Worm (Caenorhabditis elegans): ENCODE results near the gene scl-6.

scl-6 gene

ce11 chrIV:13080861-13081260 is 12.3 kb downstream of the scl-6 start:
- TF ChIP-seq rpc-1 (optimal IDR thresholded peaks at IDR 0.05), result no peak
- TF ChIP-seq rpc-1 (tag; optimal IDR thresholded peaks at IDR 0.05), result no peak
- TF ChIP-seq F57A8.1 (GFP tag; optimal IDR thresholded peaks at IDR 0.05), result no peak
- 0 out of 2 replicates have a peak, but pooled peaks have one; percentile 6 for TF ChIP-seq madf-6 (GFP tag; IDR thresholded peaks at IDR 0.05)
- no peak for TF ChIP-seq ztf-6 (GFP tag; IDR thresholded peaks at IDR 0.05)
- no peak for TF ChIP-seq gei-17 (GFP tag; optimal IDR thresholded peaks at IDR 0.05)
- no peak for TF ChIP-seq F33H1.4 (GFP tag; IDR thresholded peaks at IDR 0.05)
- peak; percentile 40 for TF ChIP-seq repo-1 (tag; optimal IDR thresholded peaks at IDR 0.05)
- TF ChIP-seq ama-1 (optimal IDR thresholded peaks at IDR 0.05), result peak; percentile 31
- TF ChIP-seq ama-1 (GFP tag; optimal IDR thresholded peaks at IDR 0.05), result no peak
- no peak for TF ChIP-seq mel-28 (tag; optimal IDR thresholded peaks at IDR 0.05; ENCODE audit: borderline replicate concordance)
- no peak for TF ChIP-seq aptf-3 (GFP tag; IDR thresholded peaks at IDR 0.05)
- TF ChIP-seq hmg-20 (GFP tag; IDR thresholded peaks at IDR 0.05), result no peak

ce11 chrIV:13082106-13082505 is 13.6 kb downstream of the scl-6 start:
- TF ChIP-seq B0035.1 (tag; optimal IDR thresholded peaks at IDR 0.05) (no peak), ama-1 (optimal IDR thresholded peaks at IDR 0.05) (peak; percentile 81), ama-1 (GFP tag; optimal IDR thresholded peaks at IDR 0.05) (no peak), K11D2.4 (GFP tag; IDR thresholded peaks at IDR 0.05) (0 out of 2 replicates have a peak, but pooled peaks have one; percentile 56), Y53G8AR.9 (GFP tag; conservative IDR thresholded peaks at IDR 0.05) (no peak), F49E8.2 (tag; optimal IDR thresholded peaks at IDR 0.05; ENCODE audit: insufficient read depth) (no peak), mcd-1 (GFP tag; IDR thresholded peaks at IDR 0.05) (peak; percentile 28; the same call in 1 of the 2 replicates), unc-62 (GFP tag; optimal IDR thresholded peaks at IDR 0.05) (no peak), zfh-2 (GFP tag; conservative IDR thresholded peaks at IDR 0.05) (no peak), pbrm-1 (GFP tag; IDR thresholded peaks at IDR 0.05) (no peak), ztf-26 (tag; optimal IDR thresholded peaks at IDR 0.05) (peak; percentile 27), lin-26 (GFP tag; IDR thresholded peaks at IDR 0.05) (peak; percentile 60; the same call in 1 of the 2 replicates), egl-44 (GFP tag; IDR thresholded peaks at IDR 0.05) (no peak), madf-8 (GFP tag; conservative IDR thresholded peaks at IDR 0.05) (no peak), zim-3 (tag; optimal IDR thresholded peaks at IDR 0.05) (no peak), lin-35 (GFP tag; optimal IDR thresholded peaks at IDR 0.05) (no peak), Y53F4B.3 (GFP tag; IDR thresholded peaks at IDR 0.05) (no peak), ceh-27 (GFP tag; optimal IDR thresholded peaks at IDR 0.05) (peak; percentile 19), atf-7 (tag; optimal IDR thresholded peaks at IDR 0.05) (no peak)

ce11 chrIV:13082836-13083763 is 14.5 kb downstream of the scl-6 start:
- TF ChIP-seq ets-4 (GFP tag; optimal IDR thresholded peaks at IDR 0.05), result no peak
- peak; percentile 4 for TF ChIP-seq F10E7.11 (tag; optimal IDR thresholded peaks at IDR 0.05)
- no peak for TF ChIP-seq cebp-1 (GFP tag; IDR thresholded peaks at IDR 0.05)
- TF ChIP-seq cebp-1 (tag; optimal IDR thresholded peaks at IDR 0.05), result peak; percentile 25
- no peak for TF ChIP-seq fkh-3 (tag; optimal IDR thresholded peaks at IDR 0.05)
- TF ChIP-seq ceh-40 (GFP tag; IDR thresholded peaks at IDR 0.05), result 0 out of 2 replicates have a peak, but pooled peaks have one; percentile 1
- TF ChIP-seq mcd-1 (GFP tag; IDR thresholded peaks at IDR 0.05), result 0 out of 2 replicates have a peak, but pooled peaks have one; percentile 20
- TF ChIP-seq lin-40 (tag; optimal IDR thresholded peaks at IDR 0.05), result peak; percentile 36
- TF ChIP-seq lin-35 (GFP tag; optimal IDR thresholded peaks at IDR 0.05), result peak in 1 of 3 experiments; percentile 50
- no peak for TF ChIP-seq Y79H2A.3 (GFP tag; conservative IDR thresholded peaks at IDR 0.05)
- no peak for TF ChIP-seq T26A5.8 (tag; optimal IDR thresholded peaks at IDR 0.05)
- peak; percentile 20 for TF ChIP-seq ZK185.1 (tag; optimal IDR thresholded peaks at IDR 0.05; ENCODE audit: poor library complexity, severe bottlenecking)
- no peak for TF ChIP-seq nhr-80 (tag; optimal IDR thresholded peaks at IDR 0.05)
- peak; percentile 28; the same call in 1 of the 2 replicates for TF ChIP-seq Y53G8AR.9 (GFP tag; conservative IDR thresholded peaks at IDR 0.05)
- TF ChIP-seq lin-26 (GFP tag; IDR thresholded peaks at IDR 0.05), result peak; percentile 22; the same call in 1 of the 2 replicates
- TF ChIP-seq ceh-100 (GFP tag; IDR thresholded peaks at IDR 0.05), result no peak
- no peak for TF ChIP-seq ceh-79 (tag; optimal IDR thresholded peaks at IDR 0.05)
- TF ChIP-seq ztf-3 (GFP tag; optimal IDR thresholded peaks at IDR 0.05), result no peak
- 0 out of 2 replicates have a peak, but pooled peaks have one; percentile 40 for TF ChIP-seq nfyb-1 (GFP tag; IDR thresholded peaks at IDR 0.05)
- TF ChIP-seq F33H1.4 (GFP tag; IDR thresholded peaks at IDR 0.05), result no peak

Data from whole organism, young adult.